Fruit fly (Drosophila melanogaster) whole organism, wandering third instar larva: Measurements from ENCODE around the gene Zip89B.

Source experiments
- CG32264 ChIP-seq: fragments of 200-800 bp; sonication (Bioruptor generic); optimal IDR thresholded peaks from 2 replicates; lab custom pipeline; 2016; ENCODE audit warnings: missing biosample characterization, missing genetic modification characterization
- Dif ChIP-seq: fragments of 200-275, 200-300 bp; sonication (Bioruptor generic); optimal IDR thresholded peaks from 2 replicates; lab custom pipeline; 2018; ENCODE audit warnings: missing biosample characterization, missing genetic modification characterization; ENCODE audit not compliant: partially characterized antibody
- GATAd ChIP-seq: sonication (Bioruptor generic); optimal IDR thresholded peaks from 2 replicates; lab custom pipeline; 2016; ENCODE audit warnings: missing biosample characterization, missing genetic modification characterization
- Jra ChIP-seq: sonication (Bioruptor generic); optimal IDR thresholded peaks from 2 replicates; lab custom pipeline; 2016; ENCODE audit warnings: missing biosample characterization, missing genetic modification characterization
- N ChIP-seq: fragments of >200 bp; optimal IDR thresholded peaks from 2 replicates; lab custom pipeline; 2018; ENCODE audit warnings: missing biosample characterization, missing external identifiers, missing genetic modification characterization
- h ChIP-seq: fragments of 200-800 bp; sonication (Bioruptor generic); optimal IDR thresholded peaks from 3 replicates; lab custom pipeline; 2016; ENCODE audit warnings: missing biosample characterization, mild to moderate bottlenecking, missing genetic modification characterization
- tai ChIP-seq: sonication (Bioruptor generic); optimal IDR thresholded peaks from 2 replicates; lab custom pipeline; 2016; ENCODE audit warnings: missing biosample characterization, missing genetic modification characterization

- TF ChIP-seq h (GFP tag; lab: Kevin White, UChicago) (peak; percentile 47), N (GFP tag; lab: Kevin White, UChicago) (no peak), CG32264 (GFP tag; lab: Kevin White, UChicago) (no peak), GATAd (GFP tag; lab: Kevin White, UChicago) (no peak), Dif (GFP tag; lab: Kevin White, UChicago) (no peak), Jra (GFP tag; lab: Kevin White, UChicago) (no peak), tai (GFP tag; lab: Kevin White, UChicago) (no peak)
These were observed 31.5 kb downstream of the Zip89B start for dm6 chr3R:16337053-16337385.
